Worm (Caenorhabditis elegans) whole organism, L4 larva: Measurements from ENCODE around the gene T04H1.12.
A peak's percentile ranks its signal among the peaks of the same experiment; 100 is the strongest.

ENCODE experiments used
- F10B5.3 ChIP-seq: sonication (generic microtip); optimal IDR thresholded peaks from 2 replicates; lab custom pipeline; 2016; ENCODE audit warnings: mild to moderate bottlenecking, missing genetic modification characterization, missing compliant biosample characterization
- F26F4.8 ChIP-seq: fragments of 200-800 bp; sonication (Bioruptor generic); conservative IDR thresholded peaks from 2 replicates; pipeline ENCODE4 v1.3.6; 2022; ENCODE audit warnings: missing genetic modification characterization, missing compliant biosample characterization
- F37D6.2 ChIP-seq: sonication (generic microtip); optimal IDR thresholded peaks from 2 replicates; lab custom pipeline; 2016; ENCODE audit warnings: mild to moderate bottlenecking, missing genetic modification characterization, missing compliant biosample characterization
- F44E2.7 ChIP-seq: fragments of 200-800 bp; sonication (Bioruptor generic); IDR thresholded peaks from 2 replicates; pipeline ENCODE4 v2.1.2; 2022; ENCODE audit warnings: missing genetic modification characterization, missing compliant biosample characterization
- Y75B8A.6 ChIP-seq: fragments of 200-800 bp; sonication (Bioruptor generic); IDR thresholded peaks from 2 replicates; pipeline ENCODE4 v1.3.6; 2022; ENCODE audit warnings: missing genetic modification reagents, missing genetic modification characterization, missing compliant biosample characterization
- ZK337.2 ChIP-seq: fragments of 200-800 bp; sonication (Bioruptor generic); IDR thresholded peaks from 2 replicates; pipeline ENCODE4 v1.3.6; 2022; ENCODE audit warnings: missing genetic modification reagents, missing genetic modification characterization, missing compliant biosample characterization
- aly-2 ChIP-seq: sonication (generic microtip); optimal IDR thresholded peaks from 2 replicates; lab custom pipeline; 2018; ENCODE audit warnings: missing biosample characterization, missing genetic modification characterization
- attf-4 ChIP-seq: sonication (generic microtip); optimal IDR thresholded peaks from 3 replicates; lab custom pipeline; 2017; ENCODE audit warnings: missing biosample characterization, missing genetic modification characterization
- ceh-62 ChIP-seq: sonication (generic microtip); optimal IDR thresholded peaks from 2 replicates; lab custom pipeline; 2017; ENCODE audit warnings: missing biosample characterization, missing genetic modification characterization
- ceh-82 ChIP-seq: sonication (generic microtip); optimal IDR thresholded peaks from 2 replicates; lab custom pipeline; 2017; ENCODE audit warnings: missing biosample characterization, missing genetic modification characterization
- ces-1 ChIP-seq: fragments of 150-350 bp; sonication (generic microtip); optimal IDR thresholded peaks from 4 replicates; lab custom pipeline; 2014; ENCODE audit warnings: missing biosample characterization, missing genetic modification reagents, missing genetic modification characterization
- cey-2 ChIP-seq: sonication (generic microtip); optimal IDR thresholded peaks from 3 replicates; lab custom pipeline; 2017; ENCODE audit warnings: missing genetic modification characterization, mild to moderate bottlenecking, missing compliant biosample characterization, antibody characterized with exemption, borderline replicate concordance; ENCODE audit not compliant: insufficient read depth
- daf-12 ChIP-seq: fragments of 150-350 bp; optimal IDR thresholded peaks from 2 replicates; lab custom pipeline; 2014; ENCODE audit warnings: missing biosample characterization, missing genetic modification reagents, missing genetic modification characterization
- daf-16 ChIP-seq, 3 experiments: sonication (generic microtip); optimal IDR thresholded peaks; 2 replicates each; lab custom pipeline; 2016 to 2017; ENCODE audit warnings: missing genetic modification characterization in 3 of 3, missing genetic modification reagents in 3 of 3, mild to moderate bottlenecking in 2 of 3, missing compliant biosample characterization in 2 of 3, missing biosample characterization in 1 of 3, moderate library complexity in 1 of 3
- dmd-6 ChIP-seq: fragments of 200-800 bp; sonication (Bioruptor generic); IDR thresholded peaks from 2 replicates; pipeline ENCODE4 v1.3.6; 2022; ENCODE audit warnings: missing genetic modification reagents, missing genetic modification characterization, missing compliant biosample characterization
- duxl-1 ChIP-seq: sonication (generic microtip); optimal IDR thresholded peaks from 2 replicates; lab custom pipeline; 2016; ENCODE audit warnings: mild to moderate bottlenecking, missing genetic modification characterization, moderate library complexity, missing compliant biosample characterization; ENCODE audit not compliant: poor library complexity
- egl-27 ChIP-seq: sonication (generic microtip); optimal IDR thresholded peaks from 3 replicates; lab custom pipeline; 2017; ENCODE audit warnings: missing biosample characterization, missing genetic modification reagents, missing genetic modification characterization
- egl-43 ChIP-seq: fragments of 200-800 bp; sonication (Bioruptor generic); IDR thresholded peaks from 2 replicates; pipeline ENCODE4 v1.3.6; 2022; ENCODE audit warnings: missing genetic modification reagents, missing genetic modification characterization, missing compliant biosample characterization
- fkh-10 ChIP-seq: fragments of 150-350 bp; optimal IDR thresholded peaks from 2 replicates; lab custom pipeline; 2014; ENCODE audit warnings: missing biosample characterization, missing genetic modification reagents, missing genetic modification characterization
- gei-8 ChIP-seq: fragments of 200-800 bp; sonication (Bioruptor generic); optimal IDR thresholded peaks from 2 replicates; lab custom pipeline; 2018; ENCODE audit warnings: mild to moderate bottlenecking, missing genetic modification characterization, missing compliant biosample characterization
- hlh-11 ChIP-seq: fragments of 200-800 bp; sonication (Bioruptor generic); optimal IDR thresholded peaks from 2 replicates; lab custom pipeline; 2018; ENCODE audit warnings: mild to moderate bottlenecking, missing genetic modification characterization, missing compliant biosample characterization
- hmg-1.1 ChIP-seq: fragments of 200-800 bp; sonication (Bioruptor generic); IDR thresholded peaks from 2 replicates; pipeline ENCODE4 v1.3.6; 2022; ENCODE audit warnings: missing genetic modification reagents, missing genetic modification characterization, missing compliant biosample characterization
- lin-13 ChIP-seq: fragments of 150-350 bp; optimal IDR thresholded peaks from 2 replicates; lab custom pipeline; 2014; ENCODE audit warnings: missing biosample characterization, missing genetic modification reagents, missing genetic modification characterization
- lin-15B ChIP-seq: fragments of 150-350 bp; sonication (generic microtip); optimal IDR thresholded peaks from 3 replicates; lab custom pipeline; 2014; ENCODE audit warnings: missing biosample characterization, missing genetic modification characterization
- lin-29 ChIP-seq: fragments of 200-800 bp; sonication (Bioruptor generic); IDR thresholded peaks from 2 replicates; pipeline ENCODE4 v1.3.6; 2022; ENCODE audit warnings: missing genetic modification reagents, missing genetic modification characterization, missing compliant biosample characterization
- lsy-2 ChIP-seq, 2 experiments: fragments of 150-350 bp in 1 of 2; sonication (generic microtip) in 1 of 2; optimal IDR thresholded peaks; 2 replicates each; lab custom pipeline; 2014 to 2017; ENCODE audit warnings: missing biosample characterization in 2 of 2, missing genetic modification characterization in 2 of 2
- madf-5 ChIP-seq, 2 experiments: fragments of 200-800 bp; sonication (Bioruptor generic); IDR thresholded peaks; 2 replicates each; pipeline ENCODE4 v1.3.6; 2022; ENCODE audit warnings: missing compliant biosample characterization in 2 of 2, missing genetic modification characterization in 2 of 2
- mes-2 ChIP-seq: sonication (generic microtip); optimal IDR thresholded peaks from 2 replicates; lab custom pipeline; 2016; ENCODE audit warnings: missing genotype, mild to moderate bottlenecking, missing genetic modification characterization, missing compliant biosample characterization; ENCODE audit not compliant: poor library complexity, severe bottlenecking
- mxl-3 ChIP-seq: fragments of 200-800 bp; sonication (Bioruptor generic); optimal IDR thresholded peaks from 2 replicates; lab custom pipeline; 2018; ENCODE audit warnings: mild to moderate bottlenecking, missing genetic modification characterization, missing compliant biosample characterization
- nhr-10 ChIP-seq: fragments of 150-350 bp; optimal IDR thresholded peaks from 2 replicates; lab custom pipeline; 2014; ENCODE audit warnings: missing biosample characterization, missing genetic modification characterization
- nhr-11 ChIP-seq: fragments of 150-350 bp; optimal IDR thresholded peaks from 2 replicates; lab custom pipeline; 2014; ENCODE audit warnings: missing biosample characterization, missing genetic modification characterization
- nhr-111 ChIP-seq: fragments of 200-800 bp; sonication (Bioruptor generic); optimal IDR thresholded peaks from 2 replicates; lab custom pipeline; 2018; ENCODE audit warnings: mild to moderate bottlenecking, missing genetic modification characterization, missing compliant biosample characterization
- nhr-237 ChIP-seq: sonication (generic microtip); optimal IDR thresholded peaks from 2 replicates; lab custom pipeline; 2017; ENCODE audit warnings: missing biosample characterization, missing genetic modification characterization
- nhr-28 ChIP-seq: fragments of 150-350 bp; optimal IDR thresholded peaks from 2 replicates; lab custom pipeline; 2014; ENCODE audit warnings: missing biosample characterization, missing genetic modification characterization
- nhr-41 ChIP-seq: fragments of 200-800 bp; sonication (Bioruptor generic); IDR thresholded peaks from 2 replicates; pipeline ENCODE4 v1.3.6; 2022; ENCODE audit warnings: missing genetic modification reagents, missing genetic modification characterization, missing compliant biosample characterization
- pha-4 ChIP-seq, 2 experiments: fragments of 150-350 bp in 1 of 2; fragments of 200-800 bp in 1 of 2; sonication (Bioruptor generic) in 1 of 2; IDR thresholded peaks in 1 of 2; optimal IDR thresholded peaks in 1 of 2; 2 replicates each; pipeline versions ENCODE4 v1.3.6 to Lab custom; 2014 to 2022; ENCODE audit warnings: missing genetic modification characterization in 2 of 2, missing genetic modification reagents in 2 of 2, missing biosample characterization in 1 of 2, missing compliant biosample characterization in 1 of 2
- php-3 ChIP-seq: fragments of 200-800 bp; sonication (Bioruptor generic); IDR thresholded peaks from 2 replicates; pipeline ENCODE4 v1.3.6; 2022; ENCODE audit warnings: missing genetic modification reagents, missing genetic modification characterization, missing compliant biosample characterization
- saeg-2 ChIP-seq: fragments of 200-800 bp; sonication (Bioruptor generic); IDR thresholded peaks from 2 replicates; pipeline ENCODE4 v1.3.6; 2022; ENCODE audit warnings: missing genetic modification reagents, missing genetic modification characterization, missing compliant biosample characterization
- sdz-12 ChIP-seq: fragments of 200-800 bp; sonication (Bioruptor generic); optimal IDR thresholded peaks from 2 replicates; lab custom pipeline; 2018; ENCODE audit warnings: mild to moderate bottlenecking, missing genetic modification characterization, missing compliant biosample characterization
- set-16 ChIP-seq: fragments of 200-800 bp; sonication (Bioruptor generic); IDR thresholded peaks from 2 replicates; pipeline ENCODE4 v1.3.6; 2022; ENCODE audit warnings: missing genetic modification reagents, missing genetic modification characterization, missing compliant biosample characterization
- skn-1 ChIP-seq: fragments of 150-350 bp; optimal IDR thresholded peaks from 2 replicates; lab custom pipeline; 2014; ENCODE audit warnings: missing biosample characterization, missing genetic modification characterization
- snpc-1.2 ChIP-seq: fragments of 200-800 bp; sonication (Bioruptor generic); IDR thresholded peaks from 2 replicates; pipeline ENCODE4 v1.3.6; 2022; ENCODE audit warnings: missing genetic modification reagents, missing genetic modification characterization, missing compliant biosample characterization
- tra-1 ChIP-seq: fragments of 200-800 bp; sonication (Bioruptor generic); IDR thresholded peaks from 2 replicates; pipeline ENCODE4 v1.3.6; 2022; ENCODE audit warnings: missing genetic modification reagents, missing genetic modification characterization, missing compliant biosample characterization
- unc-130 ChIP-seq: sonication (generic microtip); optimal IDR thresholded peaks from 2 replicates; lab custom pipeline; 2016; ENCODE audit warnings: missing genetic modification reagents, missing genetic modification characterization, missing compliant biosample characterization
- unc-39 ChIP-seq: sonication (generic microtip); optimal IDR thresholded peaks from 2 replicates; lab custom pipeline; 2017; ENCODE audit warnings: missing biosample characterization, missing genetic modification characterization
- zag-1 ChIP-seq: fragments of 150-350 bp; optimal IDR thresholded peaks from 2 replicates; lab custom pipeline; 2014; ENCODE audit warnings: missing biosample characterization, missing genetic modification characterization
- zfp-2 ChIP-seq: sonication (generic microtip); optimal IDR thresholded peaks from 2 replicates; lab custom pipeline; 2016; ENCODE audit warnings: mild to moderate bottlenecking, missing genetic modification characterization, missing compliant biosample characterization
- zfp-3 ChIP-seq: fragments of 200-800 bp; sonication (Bioruptor generic); conservative IDR thresholded peaks from 2 replicates; pipeline ENCODE4 v1.3.6; 2022; ENCODE audit warnings: missing genetic modification reagents, missing genetic modification characterization, missing compliant biosample characterization
- zip-2 ChIP-seq: fragments of 150-350 bp; optimal IDR thresholded peaks from 2 replicates; lab custom pipeline; 2014; ENCODE audit warnings: missing biosample characterization, missing genetic modification characterization
- ztf-11 ChIP-seq: fragments of 150-350 bp; optimal IDR thresholded peaks from 2 replicates; lab custom pipeline; 2014; ENCODE audit warnings: missing biosample characterization, missing genetic modification characterization

Gene T04H1.12

ce11 chrV:12291587-12291986 lies 36.1 kb downstream of the T04H1.12 start, which contains the start of the genes srpa-68 and srh-16 (continued):
- TF ChIP-seq gei-8 (GFP tag; lab: Kevin White, UChicago) (no peak), zfp-2 (no peak), nhr-11 (peak; percentile 56), duxl-1 (tag; lab: Kevin White, UChicago) (peak; percentile 87), ztf-11 (tag; lab: Kevin White, UChicago) (no peak), skn-1 (tag; lab: Kevin White, UChicago) (no peak), egl-43 (0 out of 2 replicates have a peak, but pooled peaks have one; percentile 53), sdz-12 (no peak), unc-39 (tag; lab: Kevin White, UChicago) (no peak), lin-15B (tag; lab: Kevin White, UChicago) (peak; percentile 37), unc-130 (GFP tag; lab: Kevin White, UChicago) (peak; percentile 59), egl-27 (tag; lab: Kevin White, UChicago) (no peak), F26F4.8 (GFP tag; lab: Robert Waterston, UW) (no peak), nhr-111 (GFP tag; lab: Kevin White, UChicago) (no peak), dmd-6 (GFP tag; lab: Robert Waterston, UW) (peak; percentile 79), mes-2 (tag; lab: Kevin White, UChicago) (peak; percentile 93), fkh-10 (GFP tag; lab: Kevin White, UChicago) (peak; percentile 46), daf-16 (GFP tag; optimal IDR thresholded peaks at IDR 0.05; lab: Kevin White, UChicago) (peak; percentile 33 to 50), daf-16 (tag; optimal IDR thresholded peaks at IDR 0.05; lab: Kevin White, UChicago) (peak; percentile 60), zip-2 (tag; lab: Kevin White, UChicago) (peak; percentile 78), mxl-3 (GFP tag; lab: Kevin White, UChicago) (no peak), nhr-237 (no peak), madf-5 (GFP tag; IDR thresholded peaks at IDR 0.05; lab: Robert Waterston, UW) (no peak), ZK337.2 (GFP tag; lab: Robert Waterston, UW) (no peak), set-16 (GFP tag; lab: Robert Waterston, UW) (no peak), pha-4 (GFP tag; IDR thresholded peaks at IDR 0.05; lab: Robert Waterston, UW) (peak; percentile 80; the same call in 1 of the 2 replicates), pha-4 (tag; optimal IDR thresholded peaks at IDR 0.05; lab: Kevin White, UChicago) (no peak), F37D6.2 (tag; lab: Kevin White, UChicago) (peak; percentile 71), lsy-2 (tag; optimal IDR thresholded peaks at IDR 0.05; lab: Kevin White, UChicago) (peak; percentile 22 to 94), snpc-1.2 (GFP tag; lab: Robert Waterston, UW) (peak; percentile 61; the same call in 1 of the 2 replicates), nhr-41 (GFP tag; lab: Robert Waterston, UW) (no peak), nhr-28 (peak; percentile 72), ceh-62 (tag; lab: Kevin White, UChicago) (no peak), saeg-2 (no peak), nhr-10 (tag; lab: Kevin White, UChicago) (no peak), F44E2.7 (GFP tag; lab: Robert Waterston, UW) (no peak), tra-1 (GFP tag; lab: Robert Waterston, UW) (0 out of 2 replicates have a peak, but pooled peaks have one; percentile 21), zag-1 (tag; lab: Kevin White, UChicago) (no peak), Y75B8A.6 (no peak), attf-4 (tag; lab: Kevin White, UChicago) (no peak), zfp-3 (GFP tag; lab: Robert Waterston, UW) (no peak), F10B5.3 (tag; lab: Kevin White, UChicago) (peak; percentile 79), hlh-11 (peak; percentile 80), daf-12 (tag; lab: Kevin White, UChicago) (no peak), ces-1 (GFP tag; lab: Kevin White, UChicago) (no peak), hmg-1.1 (GFP tag; lab: Robert Waterston, UW) (peak; percentile 86), lin-13 (GFP tag; lab: Kevin White, UChicago) (peak; percentile 74), php-3 (GFP tag; lab: Robert Waterston, UW) (no peak), cey-2 (tag; lab: Kevin White, UChicago) (no peak), aly-2 (no peak), ceh-82 (tag; lab: Kevin White, UChicago) (no peak), lin-29 (GFP tag; lab: Robert Waterston, UW) (peak; percentile 63)
